Worm (Caenorhabditis elegans): Measurements from ENCODE around the gene C07A4.3.

Gene C07A4.3

ce11 chrX:10145011-10145410, 29.8 kb upstream of the C07A4.3 start:
- TF ChIP-seq gmeb-2 (tag; optimal IDR thresholded peaks at IDR 0.05) = peak; percentile 47
- no peak for TF ChIP-seq hlh-6 (tag; optimal IDR thresholded peaks at IDR 0.05)
- no peak for TF ChIP-seq ztf-16 (tag; optimal IDR thresholded peaks at IDR 0.05)
- TF ChIP-seq fkh-6 (tag; optimal IDR thresholded peaks at IDR 0.05) = no peak
- TF ChIP-seq nfya-1 (tag; optimal IDR thresholded peaks at IDR 0.05) = no peak
- peak; percentile 15 for TF ChIP-seq C38D4.7 (GFP tag; optimal IDR thresholded peaks at IDR 0.05)
- no peak for TF ChIP-seq ceh-6 (GFP tag; optimal IDR thresholded peaks at IDR 0.05)
- TF ChIP-seq dmd-4 (tag; optimal IDR thresholded peaks at IDR 0.05; ENCODE audit: borderline replicate concordance) = no peak
- TF ChIP-seq elt-4 (tag; optimal IDR thresholded peaks at IDR 0.05) = no peak
- TF ChIP-seq pha-2 (tag; optimal IDR thresholded peaks at IDR 0.05) = no peak
- TF ChIP-seq mec-3 (tag; optimal IDR thresholded peaks at IDR 0.05; ENCODE audit: borderline replicate concordance) = no peak
- TF ChIP-seq sdc-2 (tag; optimal IDR thresholded peaks at IDR 0.05) = peak; percentile 17
- 0 out of 2 replicates have a peak, but pooled peaks have one; percentile 49 for TF ChIP-seq ceh-45 (GFP tag; IDR thresholded peaks at IDR 0.05)
- TF ChIP-seq pqm-1 (tag; optimal IDR thresholded peaks at IDR 0.05) = peak; percentile 46
- no peak for TF ChIP-seq zip-5 (tag; optimal IDR thresholded peaks at IDR 0.05)
- no peak for TF ChIP-seq pag-3 (tag; optimal IDR thresholded peaks at IDR 0.05; ENCODE audit: borderline replicate concordance)
- TF ChIP-seq tbx-7 (tag; optimal IDR thresholded peaks at IDR 0.05) = no peak
- TF ChIP-seq sox-4 (tag; optimal IDR thresholded peaks at IDR 0.05) = peak; percentile 53
- no peak for TF ChIP-seq ceh-30 (tag; optimal IDR thresholded peaks at IDR 0.05)
- TF ChIP-seq unc-3 (GFP tag; conservative IDR thresholded peaks at IDR 0.05) = 0 out of 2 replicates have a peak, but pooled peaks have one; percentile 25
- TF ChIP-seq unc-3 (tag; optimal IDR thresholded peaks at IDR 0.05) = no peak
- peak; percentile 14 for TF ChIP-seq Y22D7AL.16 (tag; optimal IDR thresholded peaks at IDR 0.05)
- TF ChIP-seq ttx-3 (tag; optimal IDR thresholded peaks at IDR 0.05) = peak; percentile 28
- no peak for TF ChIP-seq lin-11 (tag; optimal IDR thresholded peaks at IDR 0.05)
- peak; percentile 22 for TF ChIP-seq F13H6.1 (tag; optimal IDR thresholded peaks at IDR 0.05)
- TF ChIP-seq K02D7.2 (tag; optimal IDR thresholded peaks at IDR 0.05) = no peak
- TF ChIP-seq che-1 (tag; optimal IDR thresholded peaks at IDR 0.05) = peak; percentile 54
- no peak for TF ChIP-seq ceh-9 (tag; optimal IDR thresholded peaks at IDR 0.05)
- TF ChIP-seq hlh-30 (tag; optimal IDR thresholded peaks at IDR 0.05; ENCODE audit: insufficient read depth) = no peak
- TF ChIP-seq unc-55 (GFP tag; optimal IDR thresholded peaks at IDR 0.05) = no peak
- TF ChIP-seq npax-4 (tag; optimal IDR thresholded peaks at IDR 0.05) = no peak
- TF ChIP-seq pat-9 (tag; optimal IDR thresholded peaks at IDR 0.05) = peak; percentile 53
- TF ChIP-seq pha-4 (tag; optimal IDR thresholded peaks at IDR 0.05) = no peak
- TF ChIP-seq nhr-232 (tag; optimal IDR thresholded peaks at IDR 0.05) = no peak
- TF ChIP-seq pros-1 (tag; optimal IDR thresholded peaks at IDR 0.05) = no peak
- TF ChIP-seq K09A11.1 (tag; optimal IDR thresholded peaks at IDR 0.05; ENCODE audit: insufficient read depth) = no peak
- TF ChIP-seq unc-86 (tag; optimal IDR thresholded peaks at IDR 0.05) = no peak
- peak; percentile 1 for TF ChIP-seq hlh-13 (GFP tag; optimal IDR thresholded peaks at IDR 0.05)
- TF ChIP-seq syd-9 (tag; optimal IDR thresholded peaks at IDR 0.05) = peak; percentile 41
- peak; percentile 8 for TF ChIP-seq ceh-19 (GFP tag; optimal IDR thresholded peaks at IDR 0.05)
- peak; percentile 49 for TF ChIP-seq ceh-18 (tag; optimal IDR thresholded peaks at IDR 0.05)
- peak; percentile 8 for TF ChIP-seq fax-1 (tag; optimal IDR thresholded peaks at IDR 0.05)
- peak; percentile 38 for TF ChIP-seq dve-1 (tag; optimal IDR thresholded peaks at IDR 0.05)
- TF ChIP-seq elt-2 (tag; optimal IDR thresholded peaks at IDR 0.05) = peak; percentile 36
- no peak for TF ChIP-seq pax-1 (tag; optimal IDR thresholded peaks at IDR 0.05)

Data from whole organism, late embryonic.